Worm (Caenorhabditis elegans) whole organism, L4 larva: Measurements from ENCODE around the gene swan-1.

ENCODE experiments used
- F44E2.7 ChIP-seq: fragments of 200-800 bp; sonication (Bioruptor generic); IDR thresholded peaks from 2 replicates; pipeline ENCODE4 v2.1.2; 2022; ENCODE audit warnings: missing genetic modification characterization, missing compliant biosample characterization
- T20F7.1 ChIP-seq: fragments of 200-800 bp; sonication (Bioruptor generic); optimal IDR thresholded peaks from 2 replicates; lab custom pipeline; 2018; ENCODE audit warnings: mild to moderate bottlenecking, missing genetic modification characterization, missing compliant biosample characterization
- T26A8.4 ChIP-seq: fragments of 200-800 bp; sonication (Bioruptor generic); IDR thresholded peaks from 2 replicates; pipeline ENCODE4 v1.3.6; 2022; ENCODE audit warnings: missing genetic modification characterization, missing compliant biosample characterization
- aha-1 ChIP-seq: fragments of 150-350 bp; peaks from one replicate; lab custom pipeline; 2014; ENCODE audit warnings: missing biosample characterization, missing genetic modification characterization
- attf-4 ChIP-seq: sonication (generic microtip); optimal IDR thresholded peaks from 3 replicates; lab custom pipeline; 2017; ENCODE audit warnings: missing biosample characterization, missing genetic modification characterization
- ceh-20 ChIP-seq: fragments of 200-800 bp; sonication (Bioruptor generic); IDR thresholded peaks from 2 replicates; pipeline ENCODE4 v1.3.6; 2022; ENCODE audit warnings: missing genetic modification reagents, missing genetic modification characterization, missing compliant biosample characterization
- ceh-28 ChIP-seq: fragments of 150-350 bp; optimal IDR thresholded peaks from 2 replicates; lab custom pipeline; 2014; ENCODE audit warnings: missing biosample characterization, missing genetic modification reagents, missing genetic modification characterization
- ceh-32 ChIP-seq: sonication (generic microtip); optimal IDR thresholded peaks from 2 replicates; lab custom pipeline; 2016; ENCODE audit warnings: mild to moderate bottlenecking, missing genetic modification characterization, missing compliant biosample characterization; ENCODE audit not compliant: poor library complexity
- ceh-62 ChIP-seq: sonication (generic microtip); optimal IDR thresholded peaks from 2 replicates; lab custom pipeline; 2017; ENCODE audit warnings: missing biosample characterization, missing genetic modification characterization
- ctbp-1 ChIP-seq: fragments of 200-800 bp; sonication (Bioruptor generic); IDR thresholded peaks from 2 replicates; pipeline ENCODE4 v1.3.6; 2022; ENCODE audit warnings: missing genetic modification reagents, missing genetic modification characterization, missing compliant biosample characterization
- daf-16 ChIP-seq, 3 experiments: sonication (generic microtip); optimal IDR thresholded peaks; 2 replicates each; lab custom pipeline; 2016 to 2017; ENCODE audit warnings: missing genetic modification characterization in 3 of 3, missing genetic modification reagents in 3 of 3, mild to moderate bottlenecking in 2 of 3, missing compliant biosample characterization in 2 of 3, missing biosample characterization in 1 of 3, moderate library complexity in 1 of 3
- dmd-6 ChIP-seq: fragments of 200-800 bp; sonication (Bioruptor generic); IDR thresholded peaks from 2 replicates; pipeline ENCODE4 v1.3.6; 2022; ENCODE audit warnings: missing genetic modification reagents, missing genetic modification characterization, missing compliant biosample characterization
- dmd-9 ChIP-seq: fragments of 200-800 bp; sonication (Bioruptor generic); IDR thresholded peaks from 2 replicates; pipeline ENCODE4 v1.3.6; 2022; ENCODE audit warnings: missing genetic modification reagents, missing genetic modification characterization, missing compliant biosample characterization
- dpl-1 ChIP-seq: fragments of 150-350 bp; optimal IDR thresholded peaks from 2 replicates; lab custom pipeline; 2014; ENCODE audit warnings: missing biosample characterization, missing genetic modification reagents, missing genetic modification characterization
- egl-43 ChIP-seq: fragments of 200-800 bp; sonication (Bioruptor generic); IDR thresholded peaks from 2 replicates; pipeline ENCODE4 v1.3.6; 2022; ENCODE audit warnings: missing genetic modification reagents, missing genetic modification characterization, missing compliant biosample characterization
- fkh-10 ChIP-seq: fragments of 150-350 bp; optimal IDR thresholded peaks from 2 replicates; lab custom pipeline; 2014; ENCODE audit warnings: missing biosample characterization, missing genetic modification reagents, missing genetic modification characterization
- gei-8 ChIP-seq: fragments of 200-800 bp; sonication (Bioruptor generic); optimal IDR thresholded peaks from 2 replicates; lab custom pipeline; 2018; ENCODE audit warnings: mild to moderate bottlenecking, missing genetic modification characterization, missing compliant biosample characterization
- hif-1 ChIP-seq, 2 experiments: sonication (generic microtip); optimal IDR thresholded peaks; 2 replicates each; lab custom pipeline; 2016 to 2017; ENCODE audit warnings: missing compliant biosample characterization in 2 of 2, missing genetic modification characterization in 2 of 2, missing genetic modification reagents in 2 of 2, missing genotype in 2 of 2, mild to moderate bottlenecking in 1 of 2
- hlh-30 ChIP-seq: sonication (generic microtip); optimal IDR thresholded peaks from 2 replicates; lab custom pipeline; 2017; ENCODE audit warnings: antibody characterized with exemption, mild to moderate bottlenecking, missing genetic modification characterization, missing compliant biosample characterization; ENCODE audit not compliant: insufficient read depth
- hmg-1.1 ChIP-seq: fragments of 200-800 bp; sonication (Bioruptor generic); IDR thresholded peaks from 2 replicates; pipeline ENCODE4 v1.3.6; 2022; ENCODE audit warnings: missing genetic modification reagents, missing genetic modification characterization, missing compliant biosample characterization
- lim-7 ChIP-seq: fragments of 200-800 bp; sonication (Bioruptor generic); IDR thresholded peaks from 2 replicates; pipeline ENCODE4 v1.3.6; 2022; ENCODE audit warnings: missing genetic modification characterization, missing compliant biosample characterization
- lin-1 ChIP-seq: fragments of 200-800 bp; sonication (Bioruptor generic); IDR thresholded peaks from 2 replicates; pipeline ENCODE4 v1.3.6; 2022; ENCODE audit warnings: missing genetic modification reagents, missing genetic modification characterization, missing compliant biosample characterization
- lin-29 ChIP-seq: fragments of 200-800 bp; sonication (Bioruptor generic); IDR thresholded peaks from 2 replicates; pipeline ENCODE4 v1.3.6; 2022; ENCODE audit warnings: missing genetic modification reagents, missing genetic modification characterization, missing compliant biosample characterization
- lin-38 ChIP-seq: fragments of 200-800 bp; sonication (Bioruptor generic); IDR thresholded peaks from 2 replicates; pipeline ENCODE4 v1.3.6; 2022; ENCODE audit warnings: missing genetic modification reagents, missing genetic modification characterization, missing compliant biosample characterization
- lsy-2 ChIP-seq, 2 experiments: fragments of 150-350 bp in 1 of 2; sonication (generic microtip) in 1 of 2; optimal IDR thresholded peaks; 2 replicates each; lab custom pipeline; 2014 to 2017; ENCODE audit warnings: missing biosample characterization in 2 of 2, missing genetic modification characterization in 2 of 2
- mdl-1 ChIP-seq, 2 experiments: fragments of 150-350 bp in 1 of 2; sonication (generic microtip) in 1 of 2; optimal IDR thresholded peaks; 2 replicates each; lab custom pipeline; 2014 to 2017; ENCODE audit warnings: missing biosample characterization in 2 of 2, missing genetic modification characterization in 2 of 2
- mdt-29 ChIP-seq: fragments of 200-800 bp; sonication (Bioruptor generic); IDR thresholded peaks from 2 replicates; pipeline ENCODE4 v1.3.6; 2022; ENCODE audit warnings: missing genetic modification reagents, missing genetic modification characterization, missing compliant biosample characterization
- mes-2 ChIP-seq: sonication (generic microtip); optimal IDR thresholded peaks from 2 replicates; lab custom pipeline; 2016; ENCODE audit warnings: missing genotype, mild to moderate bottlenecking, missing genetic modification characterization, missing compliant biosample characterization; ENCODE audit not compliant: poor library complexity, severe bottlenecking
- mxl-2 ChIP-seq: fragments of 200-800 bp; sonication (Bioruptor generic); conservative IDR thresholded peaks from 2 replicates; pipeline ENCODE4 v1.3.6; 2022; ENCODE audit warnings: missing genetic modification reagents, missing genetic modification characterization, missing compliant biosample characterization
- mxl-3 ChIP-seq: fragments of 200-800 bp; sonication (Bioruptor generic); optimal IDR thresholded peaks from 2 replicates; lab custom pipeline; 2018; ENCODE audit warnings: mild to moderate bottlenecking, missing genetic modification characterization, missing compliant biosample characterization
- nhr-10 ChIP-seq: fragments of 150-350 bp; optimal IDR thresholded peaks from 2 replicates; lab custom pipeline; 2014; ENCODE audit warnings: missing biosample characterization, missing genetic modification characterization
- nhr-102 ChIP-seq: sonication (generic microtip); optimal IDR thresholded peaks from 2 replicates; lab custom pipeline; 2016; ENCODE audit warnings: mild to moderate bottlenecking, missing genetic modification characterization, moderate library complexity, missing compliant biosample characterization
- nhr-11 ChIP-seq: fragments of 150-350 bp; optimal IDR thresholded peaks from 2 replicates; lab custom pipeline; 2014; ENCODE audit warnings: missing biosample characterization, missing genetic modification characterization
- nhr-111 ChIP-seq: fragments of 200-800 bp; sonication (Bioruptor generic); optimal IDR thresholded peaks from 2 replicates; lab custom pipeline; 2018; ENCODE audit warnings: mild to moderate bottlenecking, missing genetic modification characterization, missing compliant biosample characterization
- nhr-237 ChIP-seq: sonication (generic microtip); optimal IDR thresholded peaks from 2 replicates; lab custom pipeline; 2017; ENCODE audit warnings: missing biosample characterization, missing genetic modification characterization
- nhr-41 ChIP-seq: fragments of 200-800 bp; sonication (Bioruptor generic); IDR thresholded peaks from 2 replicates; pipeline ENCODE4 v1.3.6; 2022; ENCODE audit warnings: missing genetic modification reagents, missing genetic modification characterization, missing compliant biosample characterization
- nhr-48 ChIP-seq: sonication (generic microtip); optimal IDR thresholded peaks from 2 replicates; lab custom pipeline; 2016; ENCODE audit warnings: mild to moderate bottlenecking, missing genetic modification characterization, missing compliant biosample characterization
- nhr-6 ChIP-seq: fragments of 150-350 bp; optimal IDR thresholded peaks from 2 replicates; lab custom pipeline; 2014; ENCODE audit warnings: missing biosample characterization, missing genetic modification characterization
- nhr-77 ChIP-seq: fragments of 150-350 bp; optimal IDR thresholded peaks from 2 replicates; lab custom pipeline; 2014; ENCODE audit warnings: missing biosample characterization, missing genetic modification characterization
- pha-4 ChIP-seq, 2 experiments: fragments of 150-350 bp in 1 of 2; fragments of 200-800 bp in 1 of 2; sonication (Bioruptor generic) in 1 of 2; IDR thresholded peaks in 1 of 2; optimal IDR thresholded peaks in 1 of 2; 2 replicates each; pipeline versions ENCODE4 v1.3.6 to Lab custom; 2014 to 2022; ENCODE audit warnings: missing genetic modification characterization in 2 of 2, missing genetic modification reagents in 2 of 2, missing biosample characterization in 1 of 2, missing compliant biosample characterization in 1 of 2
- pqm-1 ChIP-seq: sonication (generic microtip); optimal IDR thresholded peaks from 2 replicates; lab custom pipeline; 2017; ENCODE audit warnings: missing biosample characterization, missing genetic modification characterization
- rbr-2 ChIP-seq: sonication (generic microtip); optimal IDR thresholded peaks from 2 replicates; lab custom pipeline; 2016; ENCODE audit warnings: missing genotype, missing genetic modification characterization, missing compliant biosample characterization
- sdz-12 ChIP-seq: fragments of 200-800 bp; sonication (Bioruptor generic); optimal IDR thresholded peaks from 2 replicates; lab custom pipeline; 2018; ENCODE audit warnings: mild to moderate bottlenecking, missing genetic modification characterization, missing compliant biosample characterization
- set-16 ChIP-seq: fragments of 200-800 bp; sonication (Bioruptor generic); IDR thresholded peaks from 2 replicates; pipeline ENCODE4 v1.3.6; 2022; ENCODE audit warnings: missing genetic modification reagents, missing genetic modification characterization, missing compliant biosample characterization
- snpc-4 ChIP-seq: fragments of 150-350 bp; optimal IDR thresholded peaks from 2 replicates; lab custom pipeline; 2014; ENCODE audit warnings: missing biosample characterization, missing genetic modification characterization
- unc-62 ChIP-seq, 3 experiments: fragments of 150-350 bp in 1 of 3; sonication (generic microtip); optimal IDR thresholded peaks in 2 of 3; peaks in 1 of 3; 1 replicate in 1 of 3; 2 replicates in 2 of 3; lab custom pipeline; 2014 to 2017; ENCODE audit warnings: missing biosample characterization in 3 of 3, missing genetic modification characterization in 3 of 3, missing genetic modification reagents in 3 of 3, missing genotype in 1 of 3
- vab-7 ChIP-seq: fragments of 200-800 bp; sonication (Bioruptor generic); IDR thresholded peaks from 2 replicates; pipeline ENCODE4 v1.3.6; 2022; ENCODE audit warnings: missing genetic modification reagents, missing genetic modification characterization, missing compliant biosample characterization
- zip-11 ChIP-seq: fragments of 200-800 bp; sonication (Bioruptor generic); IDR thresholded peaks from 2 replicates; pipeline ENCODE4 v1.3.6; 2022; ENCODE audit warnings: missing genetic modification characterization, missing compliant biosample characterization
- ztf-11 ChIP-seq: fragments of 150-350 bp; optimal IDR thresholded peaks from 2 replicates; lab custom pipeline; 2014; ENCODE audit warnings: missing biosample characterization, missing genetic modification characterization

The swan-1 gene

ce11 chrV:13808462-13808867 is 1.4 kb upstream of the swan-1 start:
- no peak for TF ChIP-seq fkh-10 (GFP tag; lab: Kevin White, UChicago)
- peak; percentile 84 for TF ChIP-seq aha-1 (tag; lab: Kevin White, UChicago)
- no peak for TF ChIP-seq lin-38 (GFP tag; lab: Robert Waterston, UW)
- no peak for TF ChIP-seq lin-29 (GFP tag; lab: Robert Waterston, UW)
- no peak for TF ChIP-seq sdz-12 (GFP tag; lab: Kevin White, UChicago)
- TF ChIP-seq egl-43 (GFP tag; lab: Robert Waterston, UW): peak; percentile 55; the same call in 1 of the 2 replicates
- TF ChIP-seq ceh-62 (tag; lab: Kevin White, UChicago): no peak
- 0 out of 2 replicates have a peak, but pooled peaks have one; percentile 6 for TF ChIP-seq vab-7
- no peak for TF ChIP-seq ztf-11 (tag; lab: Kevin White, UChicago)
- TF ChIP-seq dpl-1: peak; percentile 19
- TF ChIP-seq hmg-1.1 (GFP tag; lab: Robert Waterston, UW): peak; percentile 74
- no peak for TF ChIP-seq nhr-10 (tag; lab: Kevin White, UChicago)
- 0 out of 2 replicates have a peak, but pooled peaks have one; percentile 27 for TF ChIP-seq F44E2.7 (GFP tag; lab: Robert Waterston, UW)
- TF ChIP-seq mxl-3 (GFP tag; lab: Kevin White, UChicago): peak; percentile 74
- TF ChIP-seq hlh-30 (tag; lab: Kevin White, UChicago): peak; percentile 49
- TF ChIP-seq set-16 (GFP tag; lab: Robert Waterston, UW): peak; percentile 17; the same call in 1 of the 2 replicates
- TF ChIP-seq nhr-111: no peak
- peak; percentile 16 for TF ChIP-seq ceh-28 (tag; lab: Kevin White, UChicago)
- TF ChIP-seq nhr-102 (tag; lab: Kevin White, UChicago): no peak
- TF ChIP-seq pqm-1: no peak
- TF ChIP-seq daf-16 (GFP tag; optimal IDR thresholded peaks at IDR 0.05; lab: Kevin White, UChicago): peak in 1 of 2 experiments; percentile 1
- TF ChIP-seq daf-16 (tag; optimal IDR thresholded peaks at IDR 0.05; lab: Kevin White, UChicago): peak; percentile 49
- TF ChIP-seq ceh-20: peak; percentile 25; the same call in 1 of the 2 replicates
- TF ChIP-seq unc-62 (GFP tag; optimal IDR thresholded peaks at IDR 0.05 in 1 of 2; lab: Kevin White, UChicago): peak in 1 of 2 experiments; percentile 94
- no peak for TF ChIP-seq unc-62 (tag; optimal IDR thresholded peaks at IDR 0.05; lab: Kevin White, UChicago)
- TF ChIP-seq snpc-4: no peak
- TF ChIP-seq hif-1 (tag; optimal IDR thresholded peaks at IDR 0.05; lab: Kevin White, UChicago): peak in 1 of 2 experiments; percentile 91
- TF ChIP-seq zip-11 (GFP tag; lab: Robert Waterston, UW): no peak
- peak; percentile 21 for TF ChIP-seq nhr-77 (tag; lab: Kevin White, UChicago)
- TF ChIP-seq mdt-29: no peak
- TF ChIP-seq rbr-2 (tag; lab: Kevin White, UChicago): peak; percentile 73
- TF ChIP-seq mes-2 (tag; lab: Kevin White, UChicago): peak; percentile 75
- TF ChIP-seq nhr-48 (tag; lab: Kevin White, UChicago): peak; percentile 28
- TF ChIP-seq dmd-9 (GFP tag; lab: Robert Waterston, UW): no peak
- TF ChIP-seq dmd-6 (GFP tag; lab: Robert Waterston, UW): peak; percentile 60
- TF ChIP-seq attf-4 (tag; lab: Kevin White, UChicago): no peak
- TF ChIP-seq T20F7.1 (GFP tag; lab: Kevin White, UChicago): peak; percentile 2
- TF ChIP-seq nhr-237 (tag; lab: Kevin White, UChicago): no peak
- 0 out of 2 replicates have a peak, but pooled peaks have one; percentile 31 for TF ChIP-seq lin-1 (GFP tag; lab: Robert Waterston, UW)
- TF ChIP-seq gei-8: no peak
- no peak; the same call in 1 of the 2 replicates for TF ChIP-seq lim-7 (GFP tag; lab: Robert Waterston, UW)
- peak; percentile 79 for TF ChIP-seq nhr-11
- peak in 1 of 2 experiments; percentile 78 for TF ChIP-seq mdl-1 (tag; optimal IDR thresholded peaks at IDR 0.05; lab: Kevin White, UChicago)
- no peak for TF ChIP-seq nhr-41 (GFP tag; lab: Robert Waterston, UW)
- peak; percentile 46 to 49 for TF ChIP-seq lsy-2 (tag; optimal IDR thresholded peaks at IDR 0.05; lab: Kevin White, UChicago)
- TF ChIP-seq ctbp-1 (GFP tag; lab: Robert Waterston, UW): peak; percentile 66; the same call in 1 of the 2 replicates
- no peak for TF ChIP-seq ceh-32 (tag; lab: Kevin White, UChicago)
- TF ChIP-seq T26A8.4 (GFP tag; lab: Robert Waterston, UW): no peak
- peak; percentile 92 for TF ChIP-seq nhr-6
- TF ChIP-seq pha-4 (GFP tag; IDR thresholded peaks at IDR 0.05; lab: Robert Waterston, UW): no peak
- TF ChIP-seq pha-4 (tag; optimal IDR thresholded peaks at IDR 0.05; lab: Kevin White, UChicago): peak; percentile 28
- TF ChIP-seq mxl-2 (GFP tag; lab: Robert Waterston, UW): no peak
